Worm (Caenorhabditis elegans) whole organism, young adult: ENCODE measurements around the gene rbm-26.
A peak's percentile ranks its signal among the peaks of the same experiment; 100 is the strongest.

Experiments
- B0261.1 ChIP-seq: sonication (generic microtip); optimal IDR thresholded peaks from 2 replicates; lab custom pipeline; 2016; ENCODE audit warnings: mild to moderate bottlenecking, missing genetic modification characterization, moderate library complexity, missing compliant biosample characterization
- C06A6.2 ChIP-seq: fragments of 200-800 bp; sonication (Bioruptor generic); conservative IDR thresholded peaks from 2 replicates; pipeline ENCODE4 v1.3.6; 2022; ENCODE audit warnings: missing genetic modification characterization, missing compliant biosample characterization
- D2030.7 ChIP-seq: fragments of 200-800 bp; sonication (Bioruptor generic); IDR thresholded peaks from 2 replicates; pipeline ENCODE4 v1.3.6; 2022; ENCODE audit warnings: missing genetic modification reagents, missing genetic modification characterization, missing compliant biosample characterization
- F23B12.7 ChIP-seq: sonication (generic microtip); optimal IDR thresholded peaks from 2 replicates; lab custom pipeline; 2017; ENCODE audit warnings: missing genetic modification characterization, mild to moderate bottlenecking, missing compliant biosample characterization, antibody characterized with exemption, moderate library complexity; ENCODE audit not compliant: insufficient read depth
- F33H1.4 ChIP-seq: fragments of 200-800 bp; sonication (Bioruptor generic); IDR thresholded peaks from 2 replicates; pipeline ENCODE4 v1.3.6; 2022; ENCODE audit warnings: missing genetic modification reagents, missing genetic modification characterization, missing compliant biosample characterization
- F49E8.2 ChIP-seq: sonication (generic microtip); optimal IDR thresholded peaks from 3 replicates; lab custom pipeline; 2017; ENCODE audit warnings: missing genetic modification characterization, mild to moderate bottlenecking, missing compliant biosample characterization, antibody characterized with exemption, moderate library complexity; ENCODE audit not compliant: insufficient read depth
- F55B11.4 ChIP-seq: sonication (generic microtip); optimal IDR thresholded peaks from 2 replicates; lab custom pipeline; 2016; ENCODE audit warnings: missing compliant biosample characterization, missing genetic modification characterization, borderline replicate concordance; ENCODE audit not compliant: insufficient read depth
- F57C9.4 ChIP-seq: sonication (generic microtip); optimal IDR thresholded peaks from 2 replicates; lab custom pipeline; 2017; ENCODE audit warnings: mild to moderate bottlenecking, missing genetic modification characterization, missing compliant biosample characterization
- K11D2.4 ChIP-seq: fragments of 200-800 bp; sonication (Bioruptor generic); IDR thresholded peaks from 2 replicates; pipeline ENCODE4 v1.3.6; 2022; ENCODE audit warnings: missing genetic modification reagents, missing genetic modification characterization, missing compliant biosample characterization
- K12H6.12 ChIP-seq: fragments of 200-800 bp; sonication (Bioruptor generic); optimal IDR thresholded peaks from 2 replicates; lab custom pipeline; 2018; ENCODE audit warnings: mild to moderate bottlenecking, missing genetic modification characterization, missing compliant biosample characterization
- Y53G8AR.9 ChIP-seq: fragments of 200-800 bp; sonication (Bioruptor generic); conservative IDR thresholded peaks from 2 replicates; pipeline ENCODE4 v1.3.6; 2022; ENCODE audit warnings: missing genetic modification reagents, missing genetic modification characterization, missing compliant biosample characterization
- ZK185.1 ChIP-seq: sonication (generic microtip); optimal IDR thresholded peaks from 2 replicates; lab custom pipeline; 2016; ENCODE audit warnings: mild to moderate bottlenecking, missing genetic modification characterization, missing compliant biosample characterization; ENCODE audit not compliant: poor library complexity, severe bottlenecking
- aptf-3 ChIP-seq: fragments of 200-800 bp; sonication (Bioruptor generic); IDR thresholded peaks from 2 replicates; pipeline ENCODE4 v1.3.6; 2022; ENCODE audit warnings: missing genetic modification characterization, missing compliant biosample characterization
- athp-1 ChIP-seq: sonication (generic microtip); optimal IDR thresholded peaks from 2 replicates; lab custom pipeline; 2017; ENCODE audit warnings: mild to moderate bottlenecking, missing genetic modification characterization, missing compliant biosample characterization
- attf-3 ChIP-seq: fragments of 200-800 bp; sonication (Bioruptor generic); conservative IDR thresholded peaks from 2 replicates; pipeline ENCODE4 v1.3.6; 2022; ENCODE audit warnings: missing genetic modification reagents, missing genetic modification characterization, missing compliant biosample characterization
- ccch-3 ChIP-seq: fragments of 200-800 bp; sonication (Bioruptor generic); optimal IDR thresholded peaks from 2 replicates; lab custom pipeline; 2018; ENCODE audit warnings: mild to moderate bottlenecking, missing genetic modification characterization, missing compliant biosample characterization
- cebp-2 ChIP-seq: fragments of 200-800 bp; sonication (Bioruptor generic); IDR thresholded peaks from 2 replicates; pipeline ENCODE4 v1.3.6; 2022; ENCODE audit warnings: missing genetic modification characterization, missing compliant biosample characterization
- ceh-100 ChIP-seq: fragments of 200-800 bp; sonication (Bioruptor generic); IDR thresholded peaks from 2 replicates; pipeline ENCODE4 v1.3.6; 2022; ENCODE audit warnings: missing genetic modification reagents, missing genetic modification characterization, missing compliant biosample characterization
- ceh-27 ChIP-seq: fragments of 200-800 bp; sonication (Bioruptor generic); optimal IDR thresholded peaks from 2 replicates; lab custom pipeline; 2018; ENCODE audit warnings: mild to moderate bottlenecking, missing genetic modification characterization, moderate library complexity, missing compliant biosample characterization
- ceh-79 ChIP-seq: sonication (generic microtip); optimal IDR thresholded peaks from 2 replicates; lab custom pipeline; 2017; ENCODE audit warnings: mild to moderate bottlenecking, missing genetic modification characterization, missing compliant biosample characterization
- ceh-91 ChIP-seq: fragments of 200-800 bp; sonication (Bioruptor generic); IDR thresholded peaks from 2 replicates; pipeline ENCODE4 v1.3.6; 2022; ENCODE audit warnings: missing genetic modification reagents, missing genetic modification characterization, missing compliant biosample characterization
- dpl-1 ChIP-seq: fragments of 150-350 bp; optimal IDR thresholded peaks from 2 replicates; lab custom pipeline; 2014; ENCODE audit warnings: missing biosample characterization, missing genetic modification reagents, missing genetic modification characterization
- efl-1 ChIP-seq: fragments of 150-350 bp; optimal IDR thresholded peaks from 2 replicates; lab custom pipeline; 2014; ENCODE audit warnings: missing biosample characterization, missing genetic modification reagents, missing genetic modification characterization
- hrde-1 ChIP-seq: sonication (generic microtip); optimal IDR thresholded peaks from 2 replicates; lab custom pipeline; 2016; ENCODE audit warnings: missing genetic modification characterization, mild to moderate bottlenecking, missing compliant biosample characterization, moderate library complexity, missing genotype, missing genetic modification reagents, borderline replicate concordance
- let-526 ChIP-seq: fragments of 200-800 bp; sonication (Bioruptor generic); IDR thresholded peaks from 2 replicates; pipeline ENCODE4 v1.3.6; 2022; ENCODE audit warnings: missing genetic modification reagents, missing genetic modification characterization, missing compliant biosample characterization
- lin-26 ChIP-seq: fragments of 200-800 bp; sonication (Bioruptor generic); IDR thresholded peaks from 2 replicates; pipeline ENCODE4 v1.3.6; 2022; ENCODE audit warnings: missing genetic modification reagents, missing genetic modification characterization, missing compliant biosample characterization
- lin-54 ChIP-seq: fragments of 200-800 bp; sonication (Bioruptor generic); optimal IDR thresholded peaks from 2 replicates; lab custom pipeline; 2018; ENCODE audit warnings: mild to moderate bottlenecking, missing genetic modification characterization, missing compliant biosample characterization
- lsl-1 ChIP-seq: fragments of 200-800 bp; sonication (Bioruptor generic); optimal IDR thresholded peaks from 2 replicates; lab custom pipeline; 2018; ENCODE audit warnings: mild to moderate bottlenecking, missing genetic modification characterization, moderate library complexity, missing compliant biosample characterization
- madf-10 ChIP-seq: sonication (generic microtip); optimal IDR thresholded peaks from 2 replicates; lab custom pipeline; 2016; ENCODE audit warnings: mild to moderate bottlenecking, missing genetic modification characterization, missing compliant biosample characterization
- madf-3 ChIP-seq: fragments of 200-800 bp; sonication (Bioruptor generic); IDR thresholded peaks from 2 replicates; pipeline ENCODE4 v1.3.6; 2022; ENCODE audit warnings: missing genetic modification reagents, missing genetic modification characterization, missing compliant biosample characterization
- madf-8 ChIP-seq: fragments of 200-800 bp; sonication (Bioruptor generic); conservative IDR thresholded peaks from 2 replicates; pipeline ENCODE4 v1.3.6; 2022; ENCODE audit warnings: missing genetic modification reagents, missing genetic modification characterization, missing compliant biosample characterization
- mcd-1 ChIP-seq: fragments of 200-800 bp; sonication (Bioruptor generic); IDR thresholded peaks from 2 replicates; pipeline ENCODE4 v1.3.6; 2022; ENCODE audit warnings: missing genetic modification reagents, missing genetic modification characterization, missing compliant biosample characterization
- nfya-1 ChIP-seq: sonication (generic microtip); optimal IDR thresholded peaks from 2 replicates; lab custom pipeline; 2017; ENCODE audit warnings: antibody characterized with exemption, missing compliant biosample characterization, missing genetic modification characterization, borderline replicate concordance; ENCODE audit not compliant: insufficient read depth
- nfya-2 ChIP-seq: fragments of 200-800 bp; sonication (Bioruptor generic); IDR thresholded peaks from 2 replicates; pipeline ENCODE4 v1.3.6; 2022; ENCODE audit warnings: missing genetic modification reagents, missing genetic modification characterization, missing compliant biosample characterization
- rcor-1 ChIP-seq: fragments of 200-800 bp; sonication (Bioruptor generic); IDR thresholded peaks from 2 replicates; pipeline ENCODE4 v1.3.6; 2022; ENCODE audit warnings: missing genetic modification reagents, missing genetic modification characterization, missing compliant biosample characterization
- rec-8 ChIP-seq, 2 experiments: sonication (generic microtip); optimal IDR thresholded peaks; 2 replicates each; lab custom pipeline; 2016; ENCODE audit warnings: mild to moderate bottlenecking in 2 of 2, missing genetic modification characterization in 2 of 2, missing genetic modification reagents in 2 of 2, missing genotype in 2 of 2, missing biosample characterization in 1 of 2, missing compliant biosample characterization in 1 of 2, moderate library complexity in 1 of 2
- rpc-1 ChIP-seq, 2 experiments: fragments of 150-350 bp in 1 of 2; sonication (generic microtip) in 1 of 2; optimal IDR thresholded peaks; 2 replicates each; lab custom pipeline; 2014 to 2018; ENCODE audit warnings: missing biosample characterization in 1 of 2, missing genetic modification characterization in 1 of 2, missing genetic modification reagents in 1 of 2, missing genotype in 1 of 2
- sdz-38 ChIP-seq: sonication (generic microtip); optimal IDR thresholded peaks from 2 replicates; lab custom pipeline; 2016; ENCODE audit warnings: missing genotype, missing genetic modification characterization, missing compliant biosample characterization
- snpc-1.3 ChIP-seq: sonication (generic microtip); optimal IDR thresholded peaks from 2 replicates; lab custom pipeline; 2017; ENCODE audit warnings: missing genetic modification characterization, mild to moderate bottlenecking, missing compliant biosample characterization, antibody characterized with exemption, moderate library complexity, missing genotype, missing genetic modification reagents; ENCODE audit not compliant: insufficient read depth
- snpc-3.4 ChIP-seq: sonication (generic microtip); optimal IDR thresholded peaks from 2 replicates; lab custom pipeline; 2017; ENCODE audit warnings: missing genetic modification characterization, mild to moderate bottlenecking, missing compliant biosample characterization, antibody characterized with exemption, moderate library complexity, missing genotype, missing genetic modification reagents
- snpc-4 ChIP-seq, 5 experiments: fragments of 150-350 bp in 1 of 5; sonication (generic microtip) in 4 of 5; optimal IDR thresholded peaks; 2 replicates each; lab custom pipeline; 2014 to 2018; ENCODE audit warnings: missing genetic modification characterization in 5 of 5, missing biosample characterization in 3 of 5, antibody characterized with exemption in 2 of 5, mild to moderate bottlenecking in 2 of 5, missing compliant biosample characterization in 2 of 5, missing genotype in 2 of 5, moderate library complexity in 2 of 5, missing genetic modification reagents in 1 of 5
- somi-1 ChIP-seq: fragments of 200-800 bp; sonication (Bioruptor generic); optimal IDR thresholded peaks from 2 replicates; lab custom pipeline; 2018; ENCODE audit warnings: mild to moderate bottlenecking, missing genetic modification characterization, missing compliant biosample characterization
- tbp1 ChIP-seq: fragments of 200-800 bp; sonication (Bioruptor generic); optimal IDR thresholded peaks from 2 replicates; lab custom pipeline; 2018; ENCODE audit warnings: mild to moderate bottlenecking, missing genetic modification characterization, missing compliant biosample characterization
- unc-130 ChIP-seq: sonication (generic microtip); optimal IDR thresholded peaks from 2 replicates; lab custom pipeline; 2016; ENCODE audit warnings: missing genetic modification reagents, missing genetic modification characterization, missing compliant biosample characterization
- zim-3 ChIP-seq: sonication (generic microtip); optimal IDR thresholded peaks from 2 replicates; lab custom pipeline; 2017; ENCODE audit warnings: mild to moderate bottlenecking, missing genetic modification characterization, moderate library complexity, missing compliant biosample characterization

The rbm-26 gene

DNA sequence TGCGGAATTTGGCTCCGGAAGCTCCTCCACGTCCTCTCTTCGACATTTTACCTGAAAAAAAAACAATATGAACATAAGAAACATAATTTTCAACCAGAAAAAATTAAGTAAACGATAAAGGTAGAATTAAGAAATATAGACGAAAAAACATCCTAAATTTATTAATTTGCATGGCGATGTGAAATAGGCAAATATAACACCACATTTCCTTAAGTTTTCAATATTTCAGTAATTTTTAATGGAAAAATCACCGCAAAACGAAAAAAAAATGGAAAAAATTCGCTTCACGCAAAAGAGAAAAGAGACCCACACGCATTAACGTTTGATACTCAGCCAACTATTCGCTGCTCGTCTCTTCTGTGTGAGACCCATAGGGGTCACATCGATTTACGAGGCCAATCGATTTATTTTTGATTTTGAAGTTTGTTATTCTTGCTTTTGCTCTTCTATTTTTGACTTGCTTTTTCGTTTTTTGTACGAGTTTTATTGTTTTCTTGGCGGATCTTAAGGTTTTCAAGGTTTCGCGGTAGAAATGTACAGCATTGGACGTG lies 5.2 kb upstream of the rbm-26 start, which contains the start of gene rpl-23:
Gene rpl-23, minus strand, starts transcription at position 51 of the 551 bp plus-strand sequence.
- TF ChIP-seq aptf-3 (GFP tag; lab: Robert Waterston, UW) (no peak), mcd-1 (GFP tag; lab: Robert Waterston, UW) (peak; percentile 73), madf-3 (peak; percentile 86), somi-1 (GFP tag; lab: Kevin White, UChicago) (no peak), K11D2.4 (peak; percentile 35; the same call in 1 of the 2 replicates), lin-54 (peak; percentile 74), F55B11.4 (no peak), let-526 (GFP tag; lab: Robert Waterston, UW) (no peak), tbp1 (GFP tag; lab: Kevin White, UChicago) (peak; percentile 61), F57C9.4 (tag; lab: Kevin White, UChicago) (no peak), hrde-1 (no peak), sdz-38 (no peak), lin-26 (GFP tag; lab: Robert Waterston, UW) (no peak), Y53G8AR.9 (GFP tag; lab: Robert Waterston, UW) (peak; percentile 85), C06A6.2 (GFP tag; lab: Robert Waterston, UW) (0 out of 2 replicates have a peak, but pooled peaks have one; percentile 19), ceh-79 (tag; lab: Kevin White, UChicago) (no peak), cebp-2 (GFP tag; lab: Robert Waterston, UW) (no peak), zim-3 (tag; lab: Kevin White, UChicago) (no peak), ccch-3 (GFP tag; lab: Kevin White, UChicago) (no peak), madf-8 (GFP tag; lab: Robert Waterston, UW) (peak; percentile 41), ceh-91 (GFP tag; lab: Robert Waterston, UW) (peak; percentile 68), dpl-1 (GFP tag; lab: Kevin White, UChicago) (peak; percentile 68), snpc-1.3 (tag; lab: Kevin White, UChicago) (peak; percentile 78), ZK185.1 (tag; lab: Kevin White, UChicago) (peak; percentile 81), F23B12.7 (tag; lab: Kevin White, UChicago) (peak; percentile 92), snpc-4 (GFP tag; optimal IDR thresholded peaks at IDR 0.05; lab: Kevin White, UChicago) (peak; percentile 57), snpc-4 (tag; optimal IDR thresholded peaks at IDR 0.05; lab: Kevin White, UChicago) (peak; percentile 32 to 85 (median 59)), athp-1 (tag; lab: Kevin White, UChicago) (peak; percentile 81), nfya-1 (no peak), madf-10 (peak; percentile 55), nfya-2 (GFP tag; lab: Robert Waterston, UW) (no peak), B0261.1 (tag; lab: Kevin White, UChicago) (no peak), ceh-27 (GFP tag; lab: Kevin White, UChicago) (peak; percentile 77), rec-8 (tag; optimal IDR thresholded peaks at IDR 0.05; lab: Kevin White, UChicago) (no peak), lsl-1 (peak; percentile 62), snpc-3.4 (tag; lab: Kevin White, UChicago) (peak; percentile 87), F33H1.4 (peak; percentile 98), K12H6.12 (tag; lab: Kevin White, UChicago) (peak; percentile 59), D2030.7 (GFP tag; lab: Robert Waterston, UW) (peak; percentile 77), attf-3 (GFP tag; lab: Robert Waterston, UW) (peak; percentile 57), unc-130 (GFP tag; lab: Kevin White, UChicago) (no peak), F49E8.2 (tag; lab: Kevin White, UChicago) (peak; percentile 82), rcor-1 (GFP tag; lab: Robert Waterston, UW) (peak; percentile 69), ceh-100 (no peak), rpc-1 (optimal IDR thresholded peaks at IDR 0.05; lab: Kevin White, UChicago) (no peak), rpc-1 (tag; optimal IDR thresholded peaks at IDR 0.05; lab: Kevin White, UChicago) (no peak), efl-1 (GFP tag; lab: Kevin White, UChicago) (peak; percentile 65)
